Worm (Caenorhabditis elegans): ENCODE data around the gene Y61A9LA.4.
A peak's percentile ranks its signal among the peaks of the same experiment; 100 is the strongest.
"Not testable (repeated sequence)": the region's sequence is repeated elsewhere in the genome, so short reads cannot be mapped to it uniquely, and the experiment has no call there.

The Y61A9LA.4 gene

ce11 chrV:4551911-4552310 lies 8.6 kb upstream of the Y61A9LA.4 start:
- TF ChIP-seq hlh-6 (tag; optimal IDR thresholded peaks at IDR 0.05) = no peak
- TF ChIP-seq pax-1 (tag; optimal IDR thresholded peaks at IDR 0.05) = no peak
- no peak for TF ChIP-seq sox-2 (GFP tag; IDR thresholded peaks at IDR 0.05)
- TF ChIP-seq pqm-1 (tag; optimal IDR thresholded peaks at IDR 0.05) = no peak
- TF ChIP-seq C08G9.2 (tag; optimal IDR thresholded peaks at IDR 0.05) = no peak
- TF ChIP-seq ceh-34 (tag; optimal IDR thresholded peaks at IDR 0.05) = no peak
- no peak for TF ChIP-seq fkh-6 (tag; optimal IDR thresholded peaks at IDR 0.05)
- TF ChIP-seq Y22D7AL.16 (tag; optimal IDR thresholded peaks at IDR 0.05) = no peak
- TF ChIP-seq C38D4.7 (GFP tag; optimal IDR thresholded peaks at IDR 0.05) = no peak
- no peak for TF ChIP-seq ztf-16 (tag; optimal IDR thresholded peaks at IDR 0.05)
- no peak for TF ChIP-seq pha-2 (tag; optimal IDR thresholded peaks at IDR 0.05)
- TF ChIP-seq ceh-22 (tag; optimal IDR thresholded peaks at IDR 0.05) = no peak

ce11 chrV:4552394-4553096 lies 8.0 kb upstream of the Y61A9LA.4 start:
- peak; percentile 9 for TF ChIP-seq ref-2 (tag; optimal IDR thresholded peaks at IDR 0.05)
- TF ChIP-seq C08G9.2 (tag; optimal IDR thresholded peaks at IDR 0.05) = peak; percentile 21
- TF ChIP-seq ceh-31 (tag; optimal IDR thresholded peaks at IDR 0.05) = peak; percentile 68
- TF ChIP-seq rnt-1 (tag; optimal IDR thresholded peaks at IDR 0.05) = peak; percentile 1
- peak; percentile 44 for TF ChIP-seq ceh-14 (tag; optimal IDR thresholded peaks at IDR 0.05)
- peak; percentile 28 for TF ChIP-seq tbx-2 (tag; optimal IDR thresholded peaks at IDR 0.05)
- TF ChIP-seq unc-42 (tag; optimal IDR thresholded peaks at IDR 0.05) = peak; percentile 17

- TF ChIP-seq nfya-1 (tag; optimal IDR thresholded peaks at IDR 0.05); ama-1 (optimal IDR thresholded peaks at IDR 0.05); sox-4 (tag; optimal IDR thresholded peaks at IDR 0.05): not testable (repeated sequence)
Observed at ce11 chrV:4553572-4553971, 7.0 kb upstream of the Y61A9LA.4 start, which contains the start of gene Y61A9LA.12. Gene Y61A9LA.12, plus strand, starts transcription at chrV:4553872.

- no peak for TF ChIP-seq unc-55 (GFP tag; optimal IDR thresholded peaks at IDR 0.05)
- TF ChIP-seq ztf-16 (tag; optimal IDR thresholded peaks at IDR 0.05) = no peak
- TF ChIP-seq hlh-13 (GFP tag; optimal IDR thresholded peaks at IDR 0.05) = no peak
- TF ChIP-seq gmeb-2 (tag; optimal IDR thresholded peaks at IDR 0.05) = no peak
- TF ChIP-seq odd-2 (tag; optimal IDR thresholded peaks at IDR 0.05) = no peak
- no peak for TF ChIP-seq hlh-30 (tag; optimal IDR thresholded peaks at IDR 0.05; ENCODE audit: insufficient read depth)
- TF ChIP-seq madf-2 (tag; optimal IDR thresholded peaks at IDR 0.05) = no peak
- TF ChIP-seq sox-4 (tag; optimal IDR thresholded peaks at IDR 0.05) = no peak
- no peak for TF ChIP-seq pag-3 (tag; optimal IDR thresholded peaks at IDR 0.05; ENCODE audit: borderline replicate concordance)
- TF ChIP-seq nfya-1 (tag; optimal IDR thresholded peaks at IDR 0.05) = no peak
- TF ChIP-seq sdc-2 (tag; optimal IDR thresholded peaks at IDR 0.05) = no peak
- no peak for TF ChIP-seq ref-2 (tag; optimal IDR thresholded peaks at IDR 0.05)
- no peak for TF ChIP-seq ceh-48 (tag; optimal IDR thresholded peaks at IDR 0.05)
- no peak for TF ChIP-seq che-1 (tag; optimal IDR thresholded peaks at IDR 0.05)
- no peak for TF ChIP-seq pha-4 (tag; optimal IDR thresholded peaks at IDR 0.05)
- TF ChIP-seq tbx-7 (tag; optimal IDR thresholded peaks at IDR 0.05) = no peak
- TF ChIP-seq dmd-4 (tag; optimal IDR thresholded peaks at IDR 0.05; ENCODE audit: borderline replicate concordance) = no peak
Observed at ce11 chrV:4559701-4560100, 840 bp upstream of the Y61A9LA.4 start, which contains the start of gene Y61A9LA.7. Gene Y61A9LA.7, minus strand, starts transcription at chrV:4559801.

ce11 chrV:4562493-4562892 lies 2.0 kb downstream of the Y61A9LA.4 start:
- TF ChIP-seq unc-86 (tag; optimal IDR thresholded peaks at IDR 0.05) = no peak
- no peak for TF ChIP-seq ceh-2 (tag; optimal IDR thresholded peaks at IDR 0.05)
- TF ChIP-seq tbx-7 (tag; optimal IDR thresholded peaks at IDR 0.05) = no peak
- TF ChIP-seq eyg-1 (tag; optimal IDR thresholded peaks at IDR 0.05) = no peak
- TF ChIP-seq sdc-2 (tag; optimal IDR thresholded peaks at IDR 0.05) = no peak
- TF ChIP-seq hlh-13 (GFP tag; optimal IDR thresholded peaks at IDR 0.05) = no peak
- no peak for TF ChIP-seq dve-1 (tag; optimal IDR thresholded peaks at IDR 0.05)
- TF ChIP-seq elt-2 (tag; optimal IDR thresholded peaks at IDR 0.05) = no peak
- TF ChIP-seq nfya-1 (tag; optimal IDR thresholded peaks at IDR 0.05) = no peak
- no peak for TF ChIP-seq ama-1 (optimal IDR thresholded peaks at IDR 0.05)
- TF ChIP-seq ztf-16 (tag; optimal IDR thresholded peaks at IDR 0.05) = no peak
- no peak for TF ChIP-seq hlh-6 (tag; optimal IDR thresholded peaks at IDR 0.05)
- TF ChIP-seq Y22D7AL.16 (tag; optimal IDR thresholded peaks at IDR 0.05) = no peak
- no peak for TF ChIP-seq lin-11 (tag; optimal IDR thresholded peaks at IDR 0.05)
- TF ChIP-seq sox-4 (tag; optimal IDR thresholded peaks at IDR 0.05) = no peak
- TF ChIP-seq rnt-1 (tag; optimal IDR thresholded peaks at IDR 0.05) = no peak

Data from whole organism, late embryonic.